Worm (Caenorhabditis elegans) whole organism, midembryonic: ENCODE data around the gene F19F10.14.

Experiments used
- T22C8.4 ChIP-seq: fragments of 200-800 bp; sonication (Bioruptor generic); IDR thresholded peaks from 2 replicates; pipeline ENCODE4 v1.3.6; 2022; ENCODE audit warnings: missing genetic modification characterization, missing compliant biosample characterization
- flt-1 ChIP-seq: fragments of 200-800 bp; sonication (Bioruptor generic); IDR thresholded peaks from 2 replicates; pipeline ENCODE4 v1.3.6; 2022; ENCODE audit warnings: missing genetic modification characterization, missing compliant biosample characterization
- ref-1 ChIP-seq: fragments of 200-800 bp; sonication (Bioruptor generic); conservative IDR thresholded peaks from 2 replicates; pipeline ENCODE4 v1.3.6; 2022; ENCODE audit warnings: missing genetic modification reagents, missing genetic modification characterization, missing compliant biosample characterization
- tab-1 ChIP-seq: fragments of 200-800 bp; sonication (Bioruptor generic); IDR thresholded peaks from 2 replicates; pipeline ENCODE4 v1.3.6; 2022; ENCODE audit warnings: missing genetic modification characterization, missing compliant biosample characterization
- ztf-23 ChIP-seq: fragments of 200-800 bp; sonication (Bioruptor generic); IDR thresholded peaks from 2 replicates; pipeline ENCODE4 v1.3.6; 2022; ENCODE audit warnings: missing genetic modification reagents, missing genetic modification characterization, missing compliant biosample characterization
- ztf-29 ChIP-seq: fragments of 200-800 bp; sonication (Bioruptor generic); IDR thresholded peaks from 2 replicates; pipeline ENCODE4 v1.3.6; 2022; ENCODE audit warnings: missing genetic modification reagents, missing genetic modification characterization, missing compliant biosample characterization

- TF ChIP-seq ref-1 (GFP tag; lab: Robert Waterston, UW): no peak
- no peak for TF ChIP-seq tab-1
- no peak for TF ChIP-seq flt-1
- no peak for TF ChIP-seq ztf-29
- no peak for TF ChIP-seq T22C8.4 (GFP tag; lab: Robert Waterston, UW)
- TF ChIP-seq ztf-23 (GFP tag; lab: Robert Waterston, UW): no peak
Measured at ce11 chrV:7590454-7590853, 19.6 kb upstream of the F19F10.14 start, which contains the start of gene C50E3.6.
